Worm (Caenorhabditis elegans): Measurements from ENCODE around the gene Y59E9AL.4.

ce11 chrIV:5183755-5184166, 31.2 kb downstream of the Y59E9AL.4 start, which contains the start of gene W03F8.4:
- TF ChIP-seq dao-5 (tag; optimal IDR thresholded peaks at IDR 0.05) (no peak), him-1 (tag; optimal IDR thresholded peaks at IDR 0.05) (no peak)

Data from whole organism, L4/young adult.